Fruit fly (Drosophila melanogaster) whole organism, pupa: ENCODE measurements around the gene CG7523.

ENCODE experiments used
- CG10348 ChIP-seq: fragments of 200-800 bp; sonication (Bioruptor generic); IDR thresholded peaks from 2 replicates; pipeline ENCODE4 v1.3.6; 2022; ENCODE audit warnings: missing biosample characterization, missing genetic modification characterization
- CG12605 ChIP-seq: fragments of 200-800 bp; sonication (Bioruptor generic); IDR thresholded peaks from 2 replicates; pipeline ENCODE4 v1.3.6; 2022; ENCODE audit warnings: missing biosample characterization, missing genetic modification characterization
- CG13204 ChIP-seq: fragments of 200-800 bp; sonication (Bioruptor generic); optimal IDR thresholded peaks from 2 replicates; lab custom pipeline; 2018; ENCODE audit warnings: missing biosample characterization, mild to moderate bottlenecking, missing genetic modification characterization, moderate library complexity
- CG14655 ChIP-seq: fragments of 200-800 bp; sonication (Bioruptor generic); optimal IDR thresholded peaks from 3 replicates; lab custom pipeline; 2017; ENCODE audit warnings: mild to moderate bottlenecking, missing biosample characterization, missing genetic modification reagents, missing genetic modification characterization
- CG15710 ChIP-seq: fragments of 200-800 bp; sonication (Bioruptor generic); optimal IDR thresholded peaks from 2 replicates; lab custom pipeline; 2018; ENCODE audit warnings: missing biosample characterization, mild to moderate bottlenecking, missing genetic modification characterization, moderate library complexity
- CG17806 ChIP-seq: fragments of 200-800 bp; sonication (Bioruptor generic); optimal IDR thresholded peaks from 2 replicates; lab custom pipeline; 2018; ENCODE audit warnings: missing biosample characterization, mild to moderate bottlenecking, missing genetic modification characterization, moderate library complexity
- CG32121 ChIP-seq: fragments of 200-800 bp; sonication (Bioruptor generic); IDR thresholded peaks from 2 replicates; pipeline ENCODE4 v1.3.6; 2022; ENCODE audit warnings: missing biosample characterization, missing genetic modification characterization
- CG34367 ChIP-seq: fragments of 200-800 bp; sonication (Bioruptor generic); optimal IDR thresholded peaks from 2 replicates; lab custom pipeline; 2018; ENCODE audit warnings: missing biosample characterization, mild to moderate bottlenecking, missing genetic modification characterization
- CG4496 ChIP-seq: fragments of 200-800 bp; sonication (Bioruptor generic); IDR thresholded peaks from 3 replicates; pipeline ENCODE4 v1.3.6; 2022; ENCODE audit warnings: missing biosample characterization, missing genetic modification characterization
- CG8159 ChIP-seq: fragments of 200-800 bp; sonication (Bioruptor generic); optimal IDR thresholded peaks from 3 replicates; lab custom pipeline; 2018; ENCODE audit warnings: missing biosample characterization, mild to moderate bottlenecking, missing genetic modification characterization, moderate library complexity
- CG8301 ChIP-seq: fragments of 200-800 bp; sonication (Bioruptor generic); optimal IDR thresholded peaks from 2 replicates; lab custom pipeline; 2018; ENCODE audit warnings: missing biosample characterization, mild to moderate bottlenecking, missing genetic modification characterization
- CG9948 ChIP-seq: fragments of 200-800 bp; sonication (Bioruptor generic); optimal IDR thresholded peaks from 2 replicates; lab custom pipeline; 2018; ENCODE audit warnings: missing biosample characterization, mild to moderate bottlenecking, missing genetic modification characterization, moderate library complexity
- D1 ChIP-seq: fragments of 200-800 bp; sonication (Bioruptor generic); optimal IDR thresholded peaks from 2 replicates; lab custom pipeline; 2018; ENCODE audit warnings: missing biosample characterization, mild to moderate bottlenecking, missing genetic modification characterization, moderate library complexity
- EcR ChIP-seq: fragments of 200-800 bp; sonication (Bioruptor generic); optimal IDR thresholded peaks from 3 replicates; lab custom pipeline; 2019; ENCODE audit warnings: missing biosample characterization, missing genetic modification characterization, mild to moderate bottlenecking, moderate library complexity, missing genetic modification reagents
- Ets98B ChIP-seq: fragments of 200-800 bp; sonication (Bioruptor generic); IDR thresholded peaks from 2 replicates; pipeline ENCODE4 v1.3.6; 2022; ENCODE audit warnings: missing biosample characterization, missing genetic modification characterization
- Pif1A ChIP-seq: fragments of 200-800 bp; sonication (Bioruptor generic); optimal IDR thresholded peaks from 3 replicates; lab custom pipeline; 2016; ENCODE audit warnings: missing biosample characterization, missing genetic modification characterization
- Pif1B ChIP-seq: fragments of 200-800 bp; sonication (Bioruptor generic); optimal IDR thresholded peaks from 3 replicates; lab custom pipeline; 2016; ENCODE audit warnings: missing biosample characterization, missing genetic modification characterization
- Snoo ChIP-seq: fragments of 200-800 bp; sonication (Bioruptor generic); optimal IDR thresholded peaks from 3 replicates; lab custom pipeline; 2017; ENCODE audit warnings: missing biosample characterization, mild to moderate bottlenecking, missing genetic modification characterization, inconsistent platforms
- fd96Ca ChIP-seq: fragments of 200-800 bp; sonication (Bioruptor generic); IDR thresholded peaks from 3 replicates; pipeline ENCODE4 v1.3.6; 2022; ENCODE audit warnings: missing biosample characterization, missing genetic modification characterization
- gl ChIP-seq: fragments of 200-800 bp; sonication (Bioruptor generic); optimal IDR thresholded peaks from 2 replicates; lab custom pipeline; 2018; ENCODE audit warnings: missing biosample characterization, mild to moderate bottlenecking, missing genetic modification characterization
- rn ChIP-seq: fragments of 200-800 bp; sonication (Bioruptor generic); IDR thresholded peaks from 2 replicates; pipeline ENCODE4 v1.3.6; 2022; ENCODE audit warnings: missing biosample characterization, missing genetic modification characterization

The CG7523 gene

dm6 chr3R:17682244-17682773, 11.6 kb upstream of the CG7523 start, which contains the start of the genes alt and CG7655:
TSS of gene alt (minus strand) at chr3R:17682515.
TSS of gene CG7655 (plus strand) at chr3R:17682669.
- TF ChIP-seq CG15710 (tag; lab: Kevin White, UChicago) = no peak
- no peak for TF ChIP-seq CG14655 (GFP tag; lab: Kevin White, UChicago)
- no peak for TF ChIP-seq CG4496
- TF ChIP-seq EcR (GFP tag; lab: Kevin White, UChicago) = peak; percentile 78
- TF ChIP-seq gl = peak; percentile 8
- no peak for TF ChIP-seq Pif1A (GFP tag; lab: Kevin White, UChicago)
- no peak for TF ChIP-seq fd96Ca
- TF ChIP-seq Snoo = no peak
- TF ChIP-seq, all 21 proteins: peak for 2

- TF ChIP-seq Ets98B = no peak
- peak; percentile 85 for TF ChIP-seq EcR (GFP tag; lab: Kevin White, UChicago)
Measured at dm6 chr3R:17681611-17682243, 11.0 kb upstream of the CG7523 start.

dm6 chr3R:17680639-17681302, 10.1 kb upstream of the CG7523 start:
- TF ChIP-seq CG9948 (tag; lab: Kevin White, UChicago) (peak; percentile 21), CG13204 (no peak), rn (no peak), D1 (no peak), EcR (GFP tag; lab: Kevin White, UChicago) (peak; percentile 33), CG34367 (tag; lab: Kevin White, UChicago) (peak; percentile 0), Pif1A (GFP tag; lab: Kevin White, UChicago) (no peak), CG15710 (tag; lab: Kevin White, UChicago) (peak; percentile 23), CG8301 (tag; lab: Kevin White, UChicago) (peak; percentile 45), Ets98B (peak; percentile 5), fd96Ca (no peak), CG32121 (GFP tag; lab: Robert Waterston, UW) (peak; percentile 44; the same call in 1 of the 2 replicates), Pif1B (GFP tag; lab: Kevin White, UChicago) (no peak), CG8159 (no peak), CG12605 (no peak), Snoo (peak; percentile 58)

dm6 chr3R:17680268-17680638, 9.6 kb upstream of the CG7523 start:
- TF ChIP-seq CG13204 (peak; percentile 16), CG10348 (GFP tag; lab: Robert Waterston, UW) (no peak), EcR (GFP tag; lab: Kevin White, UChicago) (peak; percentile 92)

dm6 chr3R:17679368-17679997, 8.8 kb upstream of the CG7523 start:
- TF ChIP-seq EcR (GFP tag; lab: Kevin White, UChicago) = peak; percentile 11
- peak; percentile 87 for TF ChIP-seq CG15710 (tag; lab: Kevin White, UChicago)
- TF ChIP-seq CG4496 = peak; percentile 82
- TF ChIP-seq D1 = peak; percentile 85
- peak; percentile 89 for TF ChIP-seq Snoo
- peak; percentile 45; the same call in 1 of the 2 replicates for TF ChIP-seq rn
- no peak for TF ChIP-seq Pif1A (GFP tag; lab: Kevin White, UChicago)
- peak; percentile 89 for TF ChIP-seq CG9948 (tag; lab: Kevin White, UChicago)
- TF ChIP-seq CG10348 (GFP tag; lab: Robert Waterston, UW) = no peak
- TF ChIP-seq Ets98B = peak; percentile 58
- TF ChIP-seq CG8159 = peak; percentile 87
- peak; percentile 82 for TF ChIP-seq CG32121 (GFP tag; lab: Robert Waterston, UW)
- TF ChIP-seq CG13204 = no peak
- TF ChIP-seq CG14655 (GFP tag; lab: Kevin White, UChicago) = peak; percentile 96
- TF ChIP-seq Pif1B (GFP tag; lab: Kevin White, UChicago) = peak; percentile 86
- TF ChIP-seq CG8301 (tag; lab: Kevin White, UChicago) = peak; percentile 94
- TF ChIP-seq CG34367 (tag; lab: Kevin White, UChicago) = peak; percentile 79
- peak; percentile 84 for TF ChIP-seq CG17806 (tag; lab: Kevin White, UChicago)
- TF ChIP-seq fd96Ca = no peak
- TF ChIP-seq gl = peak; percentile 26
- TF ChIP-seq CG12605 = peak; percentile 52
- TF ChIP-seq, all 21 proteins: peak for 17

dm6 chr3R:17678138-17678873, 7.6 kb upstream of the CG7523 start:
- TF ChIP-seq EcR (GFP tag; lab: Kevin White, UChicago) = peak; percentile 88
- TF ChIP-seq CG34367 (tag; lab: Kevin White, UChicago) = no peak
- TF ChIP-seq CG10348 (GFP tag; lab: Robert Waterston, UW) = no peak
